Worm (Caenorhabditis elegans): Measurements from ENCODE around the gene T04C9.3.

T04C9.3 gene

ce11 chrIII:5951589-5952378 is 33.7 kb upstream of the T04C9.3 start:
- no peak for TF ChIP-seq hmbx-1 (tag; optimal IDR thresholded peaks at IDR 0.05)
- no peak for TF ChIP-seq scrt-1 (GFP tag; IDR thresholded peaks at IDR 0.05)
- no peak for TF ChIP-seq ceh-13 (GFP tag; optimal IDR thresholded peaks at IDR 0.05)
- no peak for TF ChIP-seq aly-1 (tag; optimal IDR thresholded peaks at IDR 0.05)
- no peak for TF ChIP-seq ama-1 (optimal IDR thresholded peaks at IDR 0.05)
- no peak for TF ChIP-seq flt-1 (GFP tag; IDR thresholded peaks at IDR 0.05)
- no peak for TF ChIP-seq tbx-37 (GFP tag; conservative IDR thresholded peaks at IDR 0.05)
- no peak for TF ChIP-seq hmg-4 (GFP tag; optimal IDR thresholded peaks at IDR 0.05)
- TF ChIP-seq tbx-11 (GFP tag; IDR thresholded peaks at IDR 0.05), result no peak
- no peak for TF ChIP-seq ets-7 (tag; optimal IDR thresholded peaks at IDR 0.05)
- no peak for TF ChIP-seq B0310.2 (tag; optimal IDR thresholded peaks at IDR 0.05)
- no peak for TF ChIP-seq sea-1 (GFP tag; conservative IDR thresholded peaks at IDR 0.05)
- TF ChIP-seq F13C5.2 (tag; optimal IDR thresholded peaks at IDR 0.05), result no peak
- TF ChIP-seq tra-4 (tag; optimal IDR thresholded peaks at IDR 0.05), result no peak

ce11 chrIII:5953041-5953912 is 32.2 kb upstream of the T04C9.3 start:
- TF ChIP-seq hnd-1 (tag; optimal IDR thresholded peaks at IDR 0.05) (no peak), aly-1 (tag; optimal IDR thresholded peaks at IDR 0.05) (no peak), tbx-37 (GFP tag; conservative IDR thresholded peaks at IDR 0.05) (no peak), ceh-36 (tag; optimal IDR thresholded peaks at IDR 0.05) (no peak), pes-1 (GFP tag; IDR thresholded peaks at IDR 0.05) (no peak)

DNA sequence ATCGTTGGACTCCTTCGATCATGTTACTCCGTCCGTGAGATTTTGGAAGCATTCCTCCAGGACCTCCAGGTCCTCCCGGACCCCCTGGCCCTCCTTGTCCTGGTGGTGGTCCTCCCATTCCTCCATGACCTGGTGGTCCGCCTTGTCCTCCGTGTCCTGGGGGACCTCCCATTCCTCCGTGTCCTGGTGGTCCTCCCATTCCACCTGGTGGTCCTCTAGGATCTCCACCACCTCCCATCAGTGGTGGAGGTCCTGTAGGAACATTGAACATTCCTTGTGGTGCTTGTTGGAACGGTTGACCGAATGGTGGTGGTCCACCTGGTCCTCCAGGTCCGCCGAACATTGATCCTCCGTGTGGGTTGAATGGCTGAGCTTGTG is 31.5 kb upstream of the T04C9.3 start:
- TF ChIP-seq ceh-13 (GFP tag; optimal IDR thresholded peaks at IDR 0.05) (peak; percentile 2), tbx-11 (GFP tag; IDR thresholded peaks at IDR 0.05) (0 out of 2 replicates have a peak, but pooled peaks have one; percentile 21), hnd-1 (tag; optimal IDR thresholded peaks at IDR 0.05) (no peak)

- TF ChIP-seq ceh-13 (GFP tag; optimal IDR thresholded peaks at IDR 0.05) (no peak), tbx-37 (GFP tag; conservative IDR thresholded peaks at IDR 0.05) (no peak), scrt-1 (GFP tag; IDR thresholded peaks at IDR 0.05) (no peak), B0310.2 (tag; optimal IDR thresholded peaks at IDR 0.05) (no peak), flt-1 (GFP tag; IDR thresholded peaks at IDR 0.05) (no peak), ets-7 (tag; optimal IDR thresholded peaks at IDR 0.05) (no peak), tra-4 (tag; optimal IDR thresholded peaks at IDR 0.05) (no peak), F13C5.2 (tag; optimal IDR thresholded peaks at IDR 0.05) (peak; percentile 2), pes-1 (GFP tag; IDR thresholded peaks at IDR 0.05) (no peak), hnd-1 (tag; optimal IDR thresholded peaks at IDR 0.05) (no peak), hmg-4 (GFP tag; optimal IDR thresholded peaks at IDR 0.05) (peak; percentile 49), sea-1 (GFP tag; conservative IDR thresholded peaks at IDR 0.05) (no peak), aly-1 (tag; optimal IDR thresholded peaks at IDR 0.05) (no peak), tbx-11 (GFP tag; IDR thresholded peaks at IDR 0.05) (no peak), ama-1 (optimal IDR thresholded peaks at IDR 0.05) (no peak), ceh-36 (tag; optimal IDR thresholded peaks at IDR 0.05) (no peak)
Observed at ce11 chrIII:5958172-5958886, 27.1 kb upstream of the T04C9.3 start, which contains the start of the genes nono-1 and nop-1. Gene nono-1, minus strand, starts transcription at chrIII:5958246. Gene nop-1, plus strand, starts transcription at chrIII:5958722.

ce11 chrIII:5959049-5959448 is 26.4 kb upstream of the T04C9.3 start:
- TF ChIP-seq aly-1 (tag; optimal IDR thresholded peaks at IDR 0.05) (no peak), B0310.2 (tag; optimal IDR thresholded peaks at IDR 0.05) (no peak), tbx-37 (GFP tag; conservative IDR thresholded peaks at IDR 0.05) (no peak), ceh-13 (GFP tag; optimal IDR thresholded peaks at IDR 0.05) (no peak), flt-1 (GFP tag; IDR thresholded peaks at IDR 0.05) (no peak), ets-7 (tag; optimal IDR thresholded peaks at IDR 0.05) (no peak), F13C5.2 (tag; optimal IDR thresholded peaks at IDR 0.05) (no peak), sea-1 (GFP tag; conservative IDR thresholded peaks at IDR 0.05) (no peak), ama-1 (optimal IDR thresholded peaks at IDR 0.05) (no peak), tra-4 (tag; optimal IDR thresholded peaks at IDR 0.05) (no peak), ceh-36 (tag; optimal IDR thresholded peaks at IDR 0.05) (no peak), pes-1 (GFP tag; IDR thresholded peaks at IDR 0.05) (no peak), hmbx-1 (tag; optimal IDR thresholded peaks at IDR 0.05) (no peak), hmg-4 (GFP tag; optimal IDR thresholded peaks at IDR 0.05) (no peak), tbx-11 (GFP tag; IDR thresholded peaks at IDR 0.05) (no peak), scrt-1 (GFP tag; IDR thresholded peaks at IDR 0.05) (no peak)

ce11 chrIII:5961560-5961959 is 23.9 kb upstream of the T04C9.3 start:
- TF ChIP-seq pes-1 (GFP tag; IDR thresholded peaks at IDR 0.05), result no peak
- no peak for TF ChIP-seq B0310.2 (tag; optimal IDR thresholded peaks at IDR 0.05)
- no peak for TF ChIP-seq ceh-36 (tag; optimal IDR thresholded peaks at IDR 0.05)
- no peak for TF ChIP-seq ama-1 (optimal IDR thresholded peaks at IDR 0.05)
- no peak for TF ChIP-seq hmbx-1 (tag; optimal IDR thresholded peaks at IDR 0.05)
- no peak for TF ChIP-seq aly-1 (tag; optimal IDR thresholded peaks at IDR 0.05)
- no peak for TF ChIP-seq tbx-37 (GFP tag; conservative IDR thresholded peaks at IDR 0.05)
